Worm (Caenorhabditis elegans) whole organism, L2 larva: ENCODE data around the gene K02E11.3.

Experiments
- C34F6.9 ChIP-seq: fragments of 150-350 bp; optimal IDR thresholded peaks from 2 replicates; lab custom pipeline; 2014; ENCODE audit warnings: missing biosample characterization, missing genetic modification characterization
- R02D3.7 ChIP-seq: fragments of 150-350 bp; optimal IDR thresholded peaks from 2 replicates; lab custom pipeline; 2014; ENCODE audit warnings: missing biosample characterization, missing genetic modification characterization
- ZK546.5 ChIP-seq: sonication (generic microtip); optimal IDR thresholded peaks from 2 replicates; lab custom pipeline; 2017; ENCODE audit warnings: missing biosample characterization, missing genetic modification characterization
- alr-1 ChIP-seq: fragments of 150-350 bp; optimal IDR thresholded peaks from 2 replicates; lab custom pipeline; 2014; ENCODE audit warnings: missing biosample characterization, missing genetic modification characterization
- ama-1 ChIP-seq: fragments of 150-350 bp; optimal IDR thresholded peaks from 2 replicates; lab custom pipeline; 2018; ENCODE audit warnings: inconsistent platforms
- blmp-1 ChIP-seq: sonication (generic microtip); optimal IDR thresholded peaks from 2 replicates; lab custom pipeline; 2017; ENCODE audit warnings: missing genetic modification characterization, mild to moderate bottlenecking, missing compliant biosample characterization, antibody characterized with exemption, moderate library complexity; ENCODE audit not compliant: insufficient read depth
- ceh-16 ChIP-seq: fragments of 150-350 bp; optimal IDR thresholded peaks from 2 replicates; lab custom pipeline; 2014; ENCODE audit warnings: missing biosample characterization, missing genetic modification characterization
- crh-2 ChIP-seq: sonication (generic microtip); optimal IDR thresholded peaks from 2 replicates; lab custom pipeline; 2017; ENCODE audit warnings: missing biosample characterization, missing genetic modification characterization
- dmd-4 ChIP-seq: sonication (generic microtip); optimal IDR thresholded peaks from 2 replicates; lab custom pipeline; 2017; ENCODE audit warnings: missing biosample characterization, missing genetic modification characterization
- elt-1 ChIP-seq: fragments of 150-350 bp; optimal IDR thresholded peaks from 2 replicates; lab custom pipeline; 2014; ENCODE audit warnings: missing biosample characterization, missing genetic modification characterization
- fos-1 ChIP-seq: fragments of 150-350 bp; optimal IDR thresholded peaks from 2 replicates; lab custom pipeline; 2014; ENCODE audit warnings: missing biosample characterization, missing genetic modification characterization
- lin-11 ChIP-seq: fragments of 150-350 bp; sonication (generic microtip); optimal IDR thresholded peaks from 2 replicates; lab custom pipeline; 2014; ENCODE audit warnings: missing biosample characterization, missing genetic modification characterization, inconsistent platforms, mixed read lengths
- lin-13 ChIP-seq: fragments of 150-350 bp; optimal IDR thresholded peaks from 2 replicates; lab custom pipeline; 2014; ENCODE audit warnings: missing biosample characterization, missing genetic modification reagents, missing genetic modification characterization
- lin-39 ChIP-seq: fragments of 150-350 bp; optimal IDR thresholded peaks from 2 replicates; lab custom pipeline; 2014; ENCODE audit warnings: missing biosample characterization, missing genetic modification reagents, missing genetic modification characterization
- lsy-2 ChIP-seq, 2 experiments: fragments of 150-350 bp in 1 of 2; sonication (generic microtip) in 1 of 2; optimal IDR thresholded peaks; 2 replicates each; lab custom pipeline; 2014 to 2017; ENCODE audit warnings: missing biosample characterization in 2 of 2, missing genetic modification characterization in 2 of 2
- mab-5 ChIP-seq: fragments of 150-350 bp; optimal IDR thresholded peaks from 2 replicates; lab custom pipeline; 2014; ENCODE audit warnings: missing biosample characterization, missing genetic modification characterization
- mbf-1 ChIP-seq: sonication (generic microtip); optimal IDR thresholded peaks from 2 replicates; lab custom pipeline; 2017; ENCODE audit warnings: missing biosample characterization, missing genetic modification characterization
- nhr-10 ChIP-seq: sonication (generic microtip); optimal IDR thresholded peaks from 2 replicates; lab custom pipeline; 2017; ENCODE audit warnings: missing biosample characterization, missing genetic modification characterization
- nhr-12 ChIP-seq: fragments of 150-350 bp; optimal IDR thresholded peaks from 2 replicates; lab custom pipeline; 2014; ENCODE audit warnings: missing biosample characterization, missing genetic modification characterization
- nhr-129 ChIP-seq: fragments of 150-350 bp; optimal IDR thresholded peaks from 2 replicates; lab custom pipeline; 2014; ENCODE audit warnings: missing biosample characterization, missing genetic modification characterization
- nhr-21 ChIP-seq: fragments of 150-350 bp; optimal IDR thresholded peaks from 2 replicates; lab custom pipeline; 2014; ENCODE audit warnings: missing biosample characterization, missing genetic modification characterization
- nhr-23 ChIP-seq: fragments of 150-350 bp; optimal IDR thresholded peaks from 2 replicates; lab custom pipeline; 2014; ENCODE audit warnings: missing biosample characterization, missing genetic modification reagents, missing genetic modification characterization
- nhr-237 ChIP-seq: fragments of 150-350 bp; optimal IDR thresholded peaks from 2 replicates; lab custom pipeline; 2014; ENCODE audit warnings: missing biosample characterization, missing genetic modification characterization
- nhr-6 ChIP-seq: fragments of 150-350 bp; optimal IDR thresholded peaks from 2 replicates; lab custom pipeline; 2014; ENCODE audit warnings: missing biosample characterization, missing genetic modification characterization
- nhr-77 ChIP-seq: fragments of 150-350 bp; optimal IDR thresholded peaks from 2 replicates; lab custom pipeline; 2014; ENCODE audit warnings: missing biosample characterization, missing genetic modification characterization
- peb-1 ChIP-seq: fragments of 150-350 bp; optimal IDR thresholded peaks from 2 replicates; lab custom pipeline; 2014; ENCODE audit warnings: missing biosample characterization, missing genetic modification characterization
- sem-4 ChIP-seq: fragments of 150-350 bp; optimal IDR thresholded peaks from 2 replicates; lab custom pipeline; 2014; ENCODE audit warnings: missing biosample characterization, missing genetic modification reagents, missing genetic modification characterization
- skn-1 ChIP-seq: sonication (generic microtip); optimal IDR thresholded peaks from 2 replicates; lab custom pipeline; 2017; ENCODE audit warnings: missing biosample characterization, missing genetic modification characterization
- sma-3 ChIP-seq: sonication (generic microtip); optimal IDR thresholded peaks from 2 replicates; lab custom pipeline; 2016; ENCODE audit warnings: missing genetic modification reagents, missing genetic modification characterization, missing compliant biosample characterization
- sma-9 ChIP-seq, 2 experiments: fragments of 150-350 bp in 1 of 2; sonication (generic microtip) in 1 of 2; optimal IDR thresholded peaks; 2 replicates each; lab custom pipeline; 2014 to 2016; ENCODE audit warnings: missing genetic modification characterization in 2 of 2, mild to moderate bottlenecking in 1 of 2, missing biosample characterization in 1 of 2, missing compliant biosample characterization in 1 of 2, missing genetic modification reagents in 1 of 2, moderate library complexity in 1 of 2
- unc-62 ChIP-seq: fragments of 150-350 bp; optimal IDR thresholded peaks from 2 replicates; lab custom pipeline; 2014; ENCODE audit warnings: missing biosample characterization, missing genetic modification reagents, missing genetic modification characterization
- ztf-1 ChIP-seq: fragments of 200-800 bp; sonication (Bioruptor generic); conservative IDR thresholded peaks from 2 replicates; pipeline ENCODE4 v1.3.6; 2022; ENCODE audit warnings: missing genetic modification characterization, missing compliant biosample characterization
- ztf-11 ChIP-seq: sonication (generic microtip); optimal IDR thresholded peaks from 2 replicates; lab custom pipeline; 2017; ENCODE audit warnings: missing biosample characterization, missing genetic modification characterization
- ztf-4 ChIP-seq: fragments of 150-350 bp; optimal IDR thresholded peaks from 2 replicates; lab custom pipeline; 2014; ENCODE audit warnings: missing biosample characterization, missing genetic modification characterization

Gene K02E11.3

DNA sequence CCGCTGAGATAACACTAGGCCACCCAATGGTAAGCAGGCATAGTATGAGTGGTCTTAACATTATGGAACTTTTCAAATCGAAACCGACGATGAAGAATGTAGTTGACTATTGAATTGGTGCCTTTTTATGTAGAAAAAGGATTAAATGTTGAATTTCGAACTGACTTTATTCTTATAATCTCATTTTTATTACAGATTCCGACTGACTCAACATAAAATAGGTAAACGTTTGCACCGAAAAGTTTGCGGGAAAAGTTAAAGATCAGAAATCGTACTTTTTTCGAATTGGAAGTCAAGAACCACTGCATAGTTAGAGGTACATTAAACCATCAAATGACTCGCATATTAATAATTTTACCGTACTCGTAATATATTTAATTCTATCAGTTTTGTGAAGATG lies 7.6 kb upstream of the K02E11.3 start, which contains the start of gene K02E11.7:
Gene K02E11.7 (minus strand): TSS at position 101 of the 400 bp plus-strand sequence.
- TF ChIP-seq ceh-16 (no peak), nhr-23 (no peak), ama-1 (lab: Kevin White, UChicago) (no peak), lin-13 (no peak), nhr-6 (tag; lab: Kevin White, UChicago) (no peak), elt-1 (tag; lab: Kevin White, UChicago) (no peak), dmd-4 (no peak), sma-3 (GFP tag; lab: Kevin White, UChicago) (no peak), sem-4 (tag; lab: Kevin White, UChicago) (no peak), lin-11 (tag; lab: Kevin White, UChicago) (no peak), sma-9 (GFP tag; optimal IDR thresholded peaks at IDR 0.05; lab: Kevin White, UChicago) (no peak), sma-9 (tag; optimal IDR thresholded peaks at IDR 0.05; lab: Kevin White, UChicago) (no peak), crh-2 (tag; lab: Kevin White, UChicago) (no peak), lsy-2 (tag; optimal IDR thresholded peaks at IDR 0.05; lab: Kevin White, UChicago) (no peak), nhr-10 (tag; lab: Kevin White, UChicago) (no peak), ztf-4 (tag; lab: Kevin White, UChicago) (no peak), nhr-129 (tag; lab: Kevin White, UChicago) (no peak), ztf-11 (no peak), ztf-1 (no peak), nhr-21 (no peak)
- TF ChIP-seq, all 48 proteins: peak for 0

DNA sequence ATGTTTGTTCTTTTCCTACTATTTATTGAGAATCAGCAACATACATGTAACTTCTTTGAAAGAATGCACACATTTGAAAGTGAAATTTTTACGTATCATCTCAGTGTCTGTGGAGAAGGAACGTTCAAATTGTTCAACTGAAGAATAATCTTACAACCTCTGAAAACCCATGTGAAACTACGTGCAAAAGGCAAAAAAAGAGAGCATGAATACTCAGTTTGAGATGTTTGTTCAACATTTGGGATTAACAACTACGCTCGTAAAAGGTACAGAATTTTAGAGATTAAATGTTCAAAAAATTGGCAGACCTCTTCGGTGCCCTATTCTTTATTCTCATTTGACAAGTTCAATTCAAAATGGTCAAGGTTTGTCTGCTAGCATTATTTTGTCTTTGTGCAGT lies 5.4 kb upstream of the K02E11.3 start, which contains the start of gene K02E11.5:
Gene K02E11.5 (plus strand): TSS at position 301 of the 400 bp plus-strand sequence.
- TF ChIP-seq fos-1 (tag; lab: Kevin White, UChicago) = no peak
- no peak for TF ChIP-seq C34F6.9 (tag; lab: Kevin White, UChicago)
- TF ChIP-seq ztf-11 = no peak
- TF ChIP-seq blmp-1 = no peak
- TF ChIP-seq sma-3 (GFP tag; lab: Kevin White, UChicago) = no peak
- TF ChIP-seq ceh-16 = no peak
- no peak for TF ChIP-seq alr-1 (tag; lab: Kevin White, UChicago)
- no peak for TF ChIP-seq mbf-1 (tag; lab: Kevin White, UChicago)
- no peak for TF ChIP-seq nhr-23
- TF ChIP-seq, all 48 proteins: peak for 0

DNA sequence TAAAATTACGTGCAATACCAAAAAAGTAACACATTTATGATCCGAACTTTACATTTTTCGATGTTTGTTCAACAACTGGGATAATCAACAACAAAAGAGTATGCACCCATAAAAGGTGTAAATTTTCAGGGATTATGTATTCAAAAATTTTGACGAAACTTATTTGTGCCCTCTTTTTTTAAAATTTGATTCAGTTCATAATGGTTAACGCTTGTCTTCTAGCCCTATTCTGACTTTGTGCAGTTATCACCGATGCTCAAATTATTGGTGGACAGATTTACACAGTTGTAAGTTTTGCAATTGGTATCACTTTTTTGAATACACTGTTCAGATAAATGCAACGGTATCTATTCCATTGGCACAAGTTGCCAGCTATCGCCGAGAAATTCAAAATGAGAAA lies 2.0 kb upstream of the K02E11.3 start, which contains the start of gene K02E11.6:
Gene K02E11.6 (plus strand): TSS at position 149 of the 400 bp plus-strand sequence.
- TF ChIP-seq lin-39 (tag; lab: Kevin White, UChicago) (no peak), nhr-77 (tag; lab: Kevin White, UChicago) (no peak), peb-1 (tag; lab: Kevin White, UChicago) (no peak), skn-1 (tag; lab: Kevin White, UChicago) (no peak), mab-5 (no peak), sma-9 (GFP tag; optimal IDR thresholded peaks at IDR 0.05; lab: Kevin White, UChicago) (no peak), sma-9 (tag; optimal IDR thresholded peaks at IDR 0.05; lab: Kevin White, UChicago) (no peak), ztf-1 (no peak), ztf-4 (tag; lab: Kevin White, UChicago) (no peak), nhr-12 (tag; lab: Kevin White, UChicago) (no peak), nhr-21 (no peak), ZK546.5 (no peak), ama-1 (lab: Kevin White, UChicago) (no peak), lsy-2 (tag; optimal IDR thresholded peaks at IDR 0.05; lab: Kevin White, UChicago) (no peak), unc-62 (GFP tag; lab: Kevin White, UChicago) (no peak), ceh-16 (no peak), mbf-1 (tag; lab: Kevin White, UChicago) (no peak), nhr-6 (tag; lab: Kevin White, UChicago) (no peak)

DNA sequence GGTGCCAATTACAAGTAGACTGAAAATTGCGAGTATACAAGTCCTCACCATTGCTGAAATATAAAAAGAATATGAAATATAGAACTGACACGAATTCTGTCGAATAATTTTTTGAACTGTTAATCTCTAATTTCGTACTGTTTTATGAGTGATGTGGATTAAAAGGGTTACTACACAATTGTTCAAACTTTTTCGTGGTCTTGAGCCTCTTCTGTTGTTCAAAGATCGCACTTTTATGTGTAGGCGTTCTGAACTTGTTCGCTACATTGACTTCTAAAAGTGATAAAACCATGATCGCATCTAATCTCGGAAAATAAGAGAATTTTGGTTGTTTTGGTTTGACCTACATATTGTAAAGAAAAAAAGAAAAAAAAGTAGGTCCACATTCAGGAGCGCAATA lies 1.4 kb upstream of the K02E11.3 start, which contains the start of gene K02E11.4:
Gene K02E11.4 (minus strand): TSS at position 101 of the 400 bp plus-strand sequence.
- TF ChIP-seq lin-13 = no peak
- no peak for TF ChIP-seq nhr-23
- no peak for TF ChIP-seq R02D3.7 (tag; lab: Kevin White, UChicago)
- TF ChIP-seq nhr-237 (tag; lab: Kevin White, UChicago) = no peak

DNA sequence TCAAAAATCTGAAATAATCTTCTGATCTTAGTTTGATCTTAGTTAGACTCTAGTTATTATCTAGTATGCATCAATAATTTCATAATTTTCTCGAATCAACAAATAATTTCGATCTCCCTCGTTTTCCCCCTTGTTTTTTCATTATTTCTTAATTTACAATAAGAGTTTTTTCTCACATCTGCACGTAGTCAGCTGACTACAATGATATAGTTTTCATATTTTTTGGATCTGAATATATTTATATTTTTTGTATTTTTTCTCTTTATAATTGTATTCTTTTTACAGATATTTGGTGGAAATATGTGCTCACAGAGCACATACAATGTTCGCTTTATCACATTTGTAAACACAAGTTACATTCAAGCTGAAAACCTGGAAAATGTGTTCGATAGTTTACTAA lies 2.8 kb downstream of the K02E11.3 start, which contains the start of gene sre-7:
Gene sre-7 (plus strand): TSS at position 301 of the 400 bp plus-strand sequence.
- TF ChIP-seq lsy-2 (tag; optimal IDR thresholded peaks at IDR 0.05; lab: Kevin White, UChicago) (no peak), nhr-10 (tag; lab: Kevin White, UChicago) (no peak)
